Fruit fly (Drosophila melanogaster): ENCODE results near the gene JhI-21.

JhI-21 gene

dm6 chr2L:12063035-12063434, 7.2 kb upstream of the JhI-21 start, which contains the start of gene Rab3-GAP (continued):
- TF ChIP-seq CG17359 (tag; optimal IDR thresholded peaks at IDR 0.05) (peak; percentile 25), onecut (GFP tag; IDR thresholded peaks at IDR 0.05) (peak; percentile 29; the same call in 1 of the 2 replicates), CG30020 (tag; optimal IDR thresholded peaks at IDR 0.05) (peak; percentile 26), dmrt99B (tag; optimal IDR thresholded peaks at IDR 0.05) (no peak), tup (GFP tag; optimal IDR thresholded peaks at IDR 0.05) (no peak), row (GFP tag; IDR thresholded peaks at IDR 0.05) (peak; percentile 85), PHDP (tag; optimal IDR thresholded peaks at IDR 0.05) (peak; percentile 29), ara (GFP tag; IDR thresholded peaks at IDR 0.05) (0 out of 2 replicates have a peak, but pooled peaks have one; percentile 7), sens (GFP tag) (peak; percentile 87), CG1603 (tag; optimal IDR thresholded peaks at IDR 0.05) (peak; percentile 59), HmgD (GFP tag; optimal IDR thresholded peaks at IDR 0.05) (no peak), Hr3 (GFP tag; optimal IDR thresholded peaks at IDR 0.05) (peak; percentile 14), unpg (GFP tag; optimal IDR thresholded peaks at IDR 0.05) (peak; percentile 45), Meics (GFP tag; optimal IDR thresholded peaks at IDR 0.05) (no peak), trem (tag; optimal IDR thresholded peaks at IDR 0.05) (peak; percentile 78), CG32767 (GFP tag; IDR thresholded peaks at IDR 0.05) (0 out of 2 replicates have a peak, but pooled peaks have one; percentile 15), phol (tag; optimal IDR thresholded peaks at IDR 0.05) (peak; percentile 36), CG18262 (tag; optimal IDR thresholded peaks at IDR 0.05) (peak; percentile 43), hb (GFP tag; IDR thresholded peaks at IDR 0.05; ENCODE audit: partially characterized antibody) (0 out of 3 replicates have a peak, but pooled peaks have one; percentile 5), amos (GFP tag; IDR thresholded peaks at IDR 0.05; ENCODE audit: partially characterized antibody) (peak; percentile 37; the same call in 1 of the 2 replicates), Chrac-16 (GFP tag; optimal IDR thresholded peaks at IDR 0.05) (peak; percentile 29), Hsf (GFP tag; optimal IDR thresholded peaks at IDR 0.05) (peak; percentile 28), gce (GFP tag; IDR thresholded peaks at IDR 0.05) (no peak), CG12391 (tag; optimal IDR thresholded peaks at IDR 0.05) (peak; percentile 53), sob (GFP tag; IDR thresholded peaks at IDR 0.05) (peak; percentile 29; the same call in 1 of the 2 replicates), Dll (GFP tag; IDR thresholded peaks at IDR 0.05; ENCODE audit: partially characterized antibody) (peak; percentile 76), zen (tag; optimal IDR thresholded peaks at IDR 0.05) (peak; percentile 43), CG2712 (tag; optimal IDR thresholded peaks at IDR 0.05) (peak; percentile 64), CG1602 (GFP tag; optimal IDR thresholded peaks at IDR 0.05) (peak; percentile 14), tin (GFP tag; optimal IDR thresholded peaks at IDR 0.05) (peak; percentile 29), corto (GFP tag; optimal IDR thresholded peaks at IDR 0.05) (no peak), exex (tag; optimal IDR thresholded peaks at IDR 0.05) (no peak), CG14441 (GFP tag; IDR thresholded peaks at IDR 0.05) (no peak), CG9215 (GFP tag; IDR thresholded peaks at IDR 0.05) (no peak), CG10565 (GFP tag; optimal IDR thresholded peaks at IDR 0.05) (no peak), pb (GFP tag; optimal IDR thresholded peaks at IDR 0.05) (no peak), croc (GFP tag; conservative IDR thresholded peaks at IDR 0.05) (no peak), CG8924 (tag; optimal IDR thresholded peaks at IDR 0.05) (peak; percentile 20), D19B (GFP tag; optimal IDR thresholded peaks at IDR 0.05) (no peak), Lim3 (GFP tag; IDR thresholded peaks at IDR 0.05) (no peak), CG6791 (GFP tag; IDR thresholded peaks at IDR 0.05; ENCODE audit: partially characterized antibody) (peak; percentile 45; the same call in 1 of the 3 replicates)

DNA sequence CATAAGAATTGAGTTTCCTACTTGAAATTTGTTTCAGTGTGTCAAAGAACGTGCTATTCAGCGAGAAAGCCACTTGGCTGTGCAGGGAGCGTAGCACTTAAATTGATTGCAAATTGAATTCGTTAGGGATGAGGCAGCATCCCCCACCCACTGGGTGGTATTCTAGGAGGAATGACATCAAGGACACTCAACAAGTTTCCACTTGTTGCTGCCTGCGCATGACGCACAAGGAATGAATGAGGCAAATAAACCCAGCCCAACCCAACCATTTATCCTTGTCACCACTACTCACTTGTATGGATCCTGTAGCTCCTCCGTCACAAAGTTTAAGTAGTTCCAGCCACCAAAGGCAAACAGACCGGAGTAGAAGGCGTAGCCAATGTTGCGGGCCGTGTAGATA, 2.5 kb downstream of the JhI-21 start:
- TF ChIP-seq scrt (GFP tag; optimal IDR thresholded peaks at IDR 0.05) = peak; percentile 97
- no peak for TF ChIP-seq pita (GFP tag; optimal IDR thresholded peaks at IDR 0.05)
- no peak for TF ChIP-seq CG8089 (GFP tag; optimal IDR thresholded peaks at IDR 0.05)
- TF ChIP-seq Med (GFP tag) = peak; percentile 14
- no peak for TF ChIP-seq CG5953 (GFP tag; IDR thresholded peaks at IDR 0.05)
- TF ChIP-seq HLH4C (GFP tag; IDR thresholded peaks at IDR 0.05; ENCODE audit: partially characterized antibody) = no peak
- no peak for TF ChIP-seq caup (GFP tag; optimal IDR thresholded peaks at IDR 0.05; ENCODE audit: severe bottlenecking)
